Fruit fly (Drosophila melanogaster): Measurements from ENCODE around the gene Brr2.

Brr2 gene

dm6 chr3L:16002116-16002716, 34.5 kb upstream of the Brr2 start (continued):
- no peak for TF ChIP-seq ewg (GFP tag; optimal IDR thresholded peaks at IDR 0.05)
- no peak for TF ChIP-seq shn (GFP tag; optimal IDR thresholded peaks at IDR 0.05)
- no peak for TF ChIP-seq dm (GFP tag; optimal IDR thresholded peaks at IDR 0.05)
- TF ChIP-seq abd-A (tag; optimal IDR thresholded peaks at IDR 0.05) = peak; percentile 14
- TF ChIP-seq CG10543 (GFP tag; optimal IDR thresholded peaks at IDR 0.05) = no peak
- TF ChIP-seq NK7.1 (GFP tag; optimal IDR thresholded peaks at IDR 0.05) = no peak
- TF ChIP-seq bcd (GFP tag; optimal IDR thresholded peaks at IDR 0.05) = no peak
- no peak for TF ChIP-seq zen (tag; optimal IDR thresholded peaks at IDR 0.05)
- peak; percentile 5 for TF ChIP-seq crc (GFP tag; optimal IDR thresholded peaks at IDR 0.05)
- no peak for TF ChIP-seq jumu (GFP tag; optimal IDR thresholded peaks at IDR 0.05)
- TF ChIP-seq Kr (GFP tag; optimal IDR thresholded peaks at IDR 0.05) = no peak
- TF ChIP-seq Mrtf (GFP tag; IDR thresholded peaks at IDR 0.05) = no peak
- TF ChIP-seq stwl (tag; optimal IDR thresholded peaks at IDR 0.05) = no peak
- peak; percentile 5 for TF ChIP-seq dmrt99B (tag; optimal IDR thresholded peaks at IDR 0.05)
- no peak for TF ChIP-seq croc (GFP tag; conservative IDR thresholded peaks at IDR 0.05)
- TF ChIP-seq caup (GFP tag; optimal IDR thresholded peaks at IDR 0.05; ENCODE audit: severe bottlenecking) = no peak
- no peak for TF ChIP-seq trem (tag; optimal IDR thresholded peaks at IDR 0.05)
- no peak for TF ChIP-seq CG8478 (optimal IDR thresholded peaks at IDR 0.05)
- TF ChIP-seq H15 (GFP tag; IDR thresholded peaks at IDR 0.05) = no peak
- TF ChIP-seq ftz-f1 (GFP tag; optimal IDR thresholded peaks at IDR 0.05) = no peak
- no peak for TF ChIP-seq CG6689 (GFP tag; IDR thresholded peaks at IDR 0.05)
- TF ChIP-seq Dp (GFP tag; optimal IDR thresholded peaks at IDR 0.05) = no peak
- TF ChIP-seq Sry-δ (GFP tag; optimal IDR thresholded peaks at IDR 0.05) = no peak
- TF ChIP-seq CG4854 (GFP tag; optimal IDR thresholded peaks at IDR 0.05) = no peak
- no peak for TF ChIP-seq knrl (GFP tag; IDR thresholded peaks at IDR 0.05; ENCODE audit: partially characterized antibody)
- no peak for TF ChIP-seq phol (tag; optimal IDR thresholded peaks at IDR 0.05)
- TF ChIP-seq Taf1 (GFP tag; IDR thresholded peaks at IDR 0.05) = no peak
- TF ChIP-seq CG15479 (GFP tag; optimal IDR thresholded peaks at IDR 0.05) = no peak
- TF ChIP-seq corto (GFP tag; optimal IDR thresholded peaks at IDR 0.05) = no peak
- TF ChIP-seq MESR4 (GFP tag; optimal IDR thresholded peaks at IDR 0.05) = no peak
- no peak for TF ChIP-seq ems (GFP tag; optimal IDR thresholded peaks at IDR 0.05)
- TF ChIP-seq mam (GFP tag; optimal IDR thresholded peaks at IDR 0.05) = no peak
- TF ChIP-seq CG10654 (GFP tag; optimal IDR thresholded peaks at IDR 0.05) = no peak
- no peak for TF ChIP-seq Bdp1 (GFP tag; optimal IDR thresholded peaks at IDR 0.05)
- no peak for TF ChIP-seq ato (GFP tag; IDR thresholded peaks at IDR 0.05; ENCODE audit: partially characterized antibody)
- TF ChIP-seq CG1832 (GFP tag; optimal IDR thresholded peaks at IDR 0.05) = no peak
- TF ChIP-seq nom (GFP tag; optimal IDR thresholded peaks at IDR 0.05) = peak; percentile 71

dm6 chr3L:16001164-16001679, 33.5 kb upstream of the Brr2 start:
- peak; percentile 26 for TF ChIP-seq Neu2 (GFP tag; optimal IDR thresholded peaks at IDR 0.05; ENCODE audit: borderline replicate concordance)
- TF ChIP-seq CG17612 (GFP tag; IDR thresholded peaks at IDR 0.05) = peak; percentile 48; the same call in 1 of the 2 replicates
- TF ChIP-seq CG10565 (GFP tag; optimal IDR thresholded peaks at IDR 0.05) = no peak
- TF ChIP-seq CG14710 (tag; optimal IDR thresholded peaks at IDR 0.05) = no peak
- TF ChIP-seq Hey (tag; optimal IDR thresholded peaks at IDR 0.05) = peak; percentile 48
- TF ChIP-seq dan (GFP tag; IDR thresholded peaks at IDR 0.05) = no peak
- TF ChIP-seq da (GFP tag; optimal IDR thresholded peaks at IDR 0.05) = peak; percentile 50
- TF ChIP-seq CG9437 (GFP tag; optimal IDR thresholded peaks at IDR 0.05) = peak; percentile 65
- TF ChIP-seq dpn (GFP tag; optimal IDR thresholded peaks at IDR 0.05) = peak; percentile 67 to 85
- no peak for TF ChIP-seq lola (GFP tag; optimal IDR thresholded peaks at IDR 0.05)
- TF ChIP-seq tgo (GFP tag; IDR thresholded peaks at IDR 0.05) = peak; percentile 70
- TF ChIP-seq Mad (GFP tag; optimal IDR thresholded peaks at IDR 0.05) = peak; percentile 75
- peak; percentile 32 for TF ChIP-seq pnt (GFP tag; optimal IDR thresholded peaks at IDR 0.05)
- peak; percentile 76 for TF ChIP-seq Ptx1 (GFP tag; IDR thresholded peaks at IDR 0.05)
- TF ChIP-seq chif (GFP tag; optimal IDR thresholded peaks at IDR 0.05) = peak; percentile 47 to 55
